Worm (Caenorhabditis elegans) whole organism, L1 larva: ENCODE measurements around the gene F22F7.12.

Experiments used
- Y116A8C.19 ChIP-seq: sonication (generic microtip); optimal IDR thresholded peaks from 2 replicates; lab custom pipeline; 2016; ENCODE audit warnings: missing compliant biosample characterization, missing genetic modification characterization, borderline replicate concordance
- aly-2 ChIP-seq: fragments of 150-350 bp; optimal IDR thresholded peaks from 2 replicates; lab custom pipeline; 2014; ENCODE audit warnings: missing biosample characterization, missing genetic modification characterization
- blmp-1 ChIP-seq: fragments of 150-350 bp; optimal IDR thresholded peaks from 2 replicates; lab custom pipeline; 2014; ENCODE audit warnings: missing biosample characterization, missing genetic modification characterization
- ceh-82 ChIP-seq, 3 experiments: fragments of 150-350 bp in 1 of 3; sonication (generic microtip) in 2 of 3; optimal IDR thresholded peaks; 2 replicates each; lab custom pipeline; 2014 to 2017; ENCODE audit warnings: missing biosample characterization in 3 of 3, missing genetic modification characterization in 3 of 3
- ceh-88 ChIP-seq: fragments of 200-800 bp; sonication (Bioruptor generic); IDR thresholded peaks from 2 replicates; pipeline ENCODE4 v1.3.6; 2022; ENCODE audit warnings: missing genetic modification characterization, missing compliant biosample characterization
- ces-1 ChIP-seq: fragments of 150-350 bp; optimal IDR thresholded peaks from 2 replicates; lab custom pipeline; 2014; ENCODE audit warnings: missing biosample characterization, missing genetic modification reagents, missing genetic modification characterization
- dpl-1 ChIP-seq, 3 experiments: fragments of 150-350 bp in 2 of 3; sonication (generic microtip) in 1 of 3; optimal IDR thresholded peaks; 2 replicates each; lab custom pipeline; 2014 to 2017; ENCODE audit warnings: missing biosample characterization in 3 of 3, missing genetic modification characterization in 3 of 3, missing genetic modification reagents in 3 of 3
- dsc-1 ChIP-seq: sonication (generic microtip); optimal IDR thresholded peaks from 2 replicates; lab custom pipeline; 2016; ENCODE audit warnings: mild to moderate bottlenecking, missing genetic modification characterization, missing compliant biosample characterization
- efl-1 ChIP-seq, 4 experiments: fragments of 150-350 bp; optimal IDR thresholded peaks in 3 of 4; peaks in 1 of 4; 1 replicate in 1 of 4; 2 replicates in 3 of 4; lab custom pipeline; 2014; ENCODE audit warnings: missing biosample characterization in 2 of 4, missing genetic modification characterization in 2 of 4, missing genetic modification reagents in 2 of 4
- egl-27 ChIP-seq, 2 experiments: fragments of 150-350 bp in 1 of 2; sonication (generic microtip); optimal IDR thresholded peaks; 3 replicates each; lab custom pipeline; 2017 to 2018; ENCODE audit warnings: missing biosample characterization in 2 of 2, missing genetic modification characterization in 2 of 2, missing genetic modification reagents in 2 of 2
- elt-2 ChIP-seq: sonication (generic microtip); optimal IDR thresholded peaks from 2 replicates; lab custom pipeline; 2016; ENCODE audit warnings: missing genetic modification characterization, mild to moderate bottlenecking, inconsistent platforms, missing compliant biosample characterization, missing genetic modification reagents
- ets-5 ChIP-seq: fragments of 200-800 bp; sonication (Bioruptor generic); IDR thresholded peaks from 2 replicates; pipeline ENCODE4 v1.3.6; 2022; ENCODE audit warnings: missing genetic modification characterization, missing compliant biosample characterization
- grh-1 ChIP-seq: fragments of 200-800 bp; sonication (Bioruptor generic); IDR thresholded peaks from 2 replicates; pipeline ENCODE4 v1.3.6; 2022; ENCODE audit warnings: missing genetic modification reagents, missing genetic modification characterization, missing compliant biosample characterization
- hlh-17 ChIP-seq: fragments of 200-800 bp; sonication (Bioruptor generic); optimal IDR thresholded peaks from 2 replicates; lab custom pipeline; 2018; ENCODE audit warnings: missing genetic modification characterization, mild to moderate bottlenecking, missing compliant biosample characterization, moderate library complexity, borderline replicate concordance
- irx-1 ChIP-seq: sonication (generic microtip); optimal IDR thresholded peaks from 2 replicates; lab custom pipeline; 2016; ENCODE audit warnings: missing genetic modification characterization, missing compliant biosample characterization
- jun-1 ChIP-seq: fragments of 150-350 bp; optimal IDR thresholded peaks from 2 replicates; lab custom pipeline; 2014; ENCODE audit warnings: missing biosample characterization, missing genetic modification reagents, missing genetic modification characterization
- lin-13 ChIP-seq: fragments of 150-350 bp; optimal IDR thresholded peaks from 2 replicates; lab custom pipeline; 2014; ENCODE audit warnings: missing biosample characterization, missing genetic modification reagents, missing genetic modification characterization
- lin-14 ChIP-seq: fragments of 200-800 bp; sonication (Bioruptor generic); optimal IDR thresholded peaks from 2 replicates; lab custom pipeline; 2018; ENCODE audit warnings: mild to moderate bottlenecking, missing genetic modification characterization, moderate library complexity, missing compliant biosample characterization
- lsy-2 ChIP-seq, 2 experiments: fragments of 150-350 bp; optimal IDR thresholded peaks; 2 replicates each; lab custom pipeline; 2014; ENCODE audit warnings: missing biosample characterization in 2 of 2, missing genetic modification characterization in 2 of 2
- mab-9 ChIP-seq: fragments of 200-800 bp; sonication (Bioruptor generic); IDR thresholded peaks from 2 replicates; pipeline ENCODE4 v1.3.6; 2022; ENCODE audit warnings: missing genetic modification reagents, missing genetic modification characterization, missing compliant biosample characterization
- mdl-1 ChIP-seq, 2 experiments: fragments of 150-350 bp; optimal IDR thresholded peaks; 2 replicates each; lab custom pipeline; 2014 to 2017; ENCODE audit warnings: missing biosample characterization in 2 of 2, missing genetic modification characterization in 2 of 2, inconsistent platforms in 1 of 2
- nhr-11 ChIP-seq: fragments of 150-350 bp; optimal IDR thresholded peaks from 2 replicates; lab custom pipeline; 2014; ENCODE audit warnings: missing biosample characterization, missing genetic modification characterization
- nhr-19 ChIP-seq: fragments of 200-800 bp; sonication (Bioruptor generic); conservative IDR thresholded peaks from 2 replicates; pipeline ENCODE4 v1.3.6; 2022; ENCODE audit warnings: missing genetic modification characterization, missing compliant biosample characterization
- nhr-237 ChIP-seq: fragments of 150-350 bp; optimal IDR thresholded peaks from 2 replicates; lab custom pipeline; 2014; ENCODE audit warnings: missing biosample characterization, missing genetic modification characterization
- nhr-71 ChIP-seq: sonication (generic microtip); optimal IDR thresholded peaks from 2 replicates; lab custom pipeline; 2016; ENCODE audit warnings: mild to moderate bottlenecking, missing genetic modification characterization, moderate library complexity, missing compliant biosample characterization
- nhr-76 ChIP-seq: sonication (generic microtip); optimal IDR thresholded peaks from 2 replicates; lab custom pipeline; 2017; ENCODE audit warnings: missing biosample characterization, missing genetic modification characterization
- nhr-77 ChIP-seq: fragments of 150-350 bp; optimal IDR thresholded peaks from 2 replicates; lab custom pipeline; 2014; ENCODE audit warnings: missing biosample characterization, missing genetic modification characterization
- nhr-90 ChIP-seq: sonication (generic microtip); optimal IDR thresholded peaks from 2 replicates; lab custom pipeline; 2016; ENCODE audit warnings: mild to moderate bottlenecking, missing genetic modification characterization, missing compliant biosample characterization; ENCODE audit not compliant: poor library complexity
- snu-23 ChIP-seq: sonication (generic microtip); optimal IDR thresholded peaks from 2 replicates; lab custom pipeline; 2016; ENCODE audit warnings: missing genetic modification characterization, missing compliant biosample characterization
- tbx-2 ChIP-seq: sonication (generic microtip); optimal IDR thresholded peaks from 2 replicates; lab custom pipeline; 2016; ENCODE audit warnings: missing genetic modification characterization, missing compliant biosample characterization
- tlp-1 ChIP-seq: fragments of 150-350 bp; optimal IDR thresholded peaks from 2 replicates; lab custom pipeline; 2014; ENCODE audit warnings: missing biosample characterization, missing genetic modification characterization
- ztf-11 ChIP-seq, 2 experiments: sonication (generic microtip); optimal IDR thresholded peaks; 2 replicates each; lab custom pipeline; 2016 to 2017; ENCODE audit warnings: missing genetic modification characterization in 2 of 2, missing biosample characterization in 1 of 2, missing compliant biosample characterization in 1 of 2

The F22F7.12 gene

DNA sequence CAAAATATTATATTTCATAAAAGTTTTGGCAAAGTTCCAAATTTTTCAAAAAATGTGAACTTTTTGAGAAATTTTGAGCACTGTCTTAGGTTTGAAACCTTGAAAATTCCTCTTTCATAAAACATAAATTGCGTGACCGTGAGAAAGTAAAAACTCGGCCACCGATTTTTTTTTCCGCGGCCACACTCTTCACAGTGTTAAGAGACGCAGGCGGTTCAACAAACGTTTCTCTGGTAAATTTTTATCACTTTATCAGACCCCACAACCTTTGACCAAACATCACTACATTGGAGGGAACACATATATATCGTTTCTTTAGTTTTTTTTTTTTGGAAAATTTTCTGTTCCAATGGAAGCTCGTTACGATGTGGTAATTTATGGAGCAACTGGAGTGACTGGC lies 21.8 kb downstream of the F22F7.12 start, which contains the start of gene F22F7.2 (continued):
- TF ChIP-seq lsy-2 (tag; optimal IDR thresholded peaks at IDR 0.05; lab: Kevin White, UChicago), result no peak
- no peak for TF ChIP-seq grh-1 (GFP tag; lab: Robert Waterston, UW)
- no peak for TF ChIP-seq ceh-88 (GFP tag; lab: Robert Waterston, UW)
- no peak for TF ChIP-seq nhr-76 (tag; lab: Kevin White, UChicago)
- TF ChIP-seq blmp-1 (tag; lab: Kevin White, UChicago), result peak; percentile 9
- TF ChIP-seq lin-13 (GFP tag; lab: Kevin White, UChicago), result no peak

DNA sequence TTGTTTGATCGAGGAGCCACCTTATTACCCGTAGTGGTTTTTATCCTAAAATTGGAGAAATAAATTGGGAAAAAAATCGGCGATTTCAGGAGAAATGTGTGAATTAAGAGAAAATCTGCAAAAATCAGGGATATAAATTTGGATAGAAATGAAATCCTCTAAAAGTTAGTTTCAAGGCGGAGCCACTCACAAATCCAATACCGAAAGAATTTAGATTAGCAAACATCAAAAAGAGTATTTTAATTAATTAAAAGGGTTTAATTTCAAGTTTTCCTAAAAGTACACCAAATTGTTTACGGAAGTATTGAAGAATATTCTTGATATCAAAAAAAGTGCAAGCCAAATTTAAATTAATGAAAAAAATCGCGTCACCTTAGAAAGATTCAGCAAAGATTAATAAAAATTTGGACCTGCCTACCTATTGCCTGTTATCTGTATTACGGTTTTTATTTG lies 22.4 kb downstream of the F22F7.12 start, which contains the start of gene F22F7.8:
Gene F22F7.8 (minus strand): TSS at position 51 of the 453 bp plus-strand sequence.
- TF ChIP-seq nhr-237, result no peak
- no peak for TF ChIP-seq ceh-82 (tag; optimal IDR thresholded peaks at IDR 0.05; lab: Kevin White, UChicago)
- TF ChIP-seq Y116A8C.19, result no peak
- TF ChIP-seq tlp-1 (tag; lab: Kevin White, UChicago), result no peak
- TF ChIP-seq aly-2 (tag; lab: Kevin White, UChicago), result no peak
- no peak for TF ChIP-seq lin-14
- TF ChIP-seq elt-2 (tag; lab: Kevin White, UChicago), result no peak
- TF ChIP-seq ets-5 (GFP tag; lab: Robert Waterston, UW), result no peak
- no peak for TF ChIP-seq hlh-17 (GFP tag; lab: Kevin White, UChicago)
- TF ChIP-seq nhr-77, result no peak
- no peak for TF ChIP-seq ztf-11 (tag; optimal IDR thresholded peaks at IDR 0.05; lab: Kevin White, UChicago)
- TF ChIP-seq ces-1 (GFP tag; lab: Kevin White, UChicago), result no peak
- TF ChIP-seq mdl-1 (tag; optimal IDR thresholded peaks at IDR 0.05; lab: Kevin White, UChicago), result no peak
- no peak for TF ChIP-seq nhr-76 (tag; lab: Kevin White, UChicago)
- TF ChIP-seq egl-27 (tag; optimal IDR thresholded peaks at IDR 0.05; lab: Kevin White, UChicago), result no peak
- TF ChIP-seq nhr-90 (tag; lab: Kevin White, UChicago), result no peak
- TF ChIP-seq irx-1 (tag; lab: Kevin White, UChicago), result no peak

DNA sequence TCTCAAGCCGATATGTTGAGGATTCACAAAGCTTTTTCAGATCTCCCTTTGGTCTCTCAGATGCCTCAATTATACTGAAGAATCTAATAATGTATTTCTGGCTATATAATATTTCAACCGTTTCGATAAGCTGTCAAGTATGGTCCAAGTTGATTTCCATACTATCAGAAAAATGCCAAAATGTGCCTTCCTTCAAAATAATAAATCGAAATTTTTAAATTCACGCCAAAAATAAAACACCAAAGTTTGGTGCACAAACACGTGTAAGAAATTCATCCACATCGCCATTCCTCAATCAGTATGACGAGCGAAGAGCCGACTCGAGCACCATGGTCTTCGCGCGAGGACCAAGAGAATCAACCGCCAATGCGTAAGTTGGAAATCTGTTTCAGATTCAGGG lies 24.8 kb downstream of the F22F7.12 start, which contains the start of gene F22F7.11:
Gene F22F7.11 (plus strand): TSS at position 301 of the 400 bp plus-strand sequence.
- no peak for TF ChIP-seq dpl-1 (GFP tag; optimal IDR thresholded peaks at IDR 0.05; lab: Kevin White, UChicago)
- TF ChIP-seq tbx-2 (tag; lab: Kevin White, UChicago), result no peak
- TF ChIP-seq dsc-1, result no peak
- no peak for TF ChIP-seq nhr-76 (tag; lab: Kevin White, UChicago)
- no peak for TF ChIP-seq nhr-11 (tag; lab: Kevin White, UChicago)
- no peak for TF ChIP-seq jun-1
- no peak for TF ChIP-seq mab-9 (GFP tag; lab: Robert Waterston, UW)
- TF ChIP-seq, all 84 proteins: peak for 0

DNA sequence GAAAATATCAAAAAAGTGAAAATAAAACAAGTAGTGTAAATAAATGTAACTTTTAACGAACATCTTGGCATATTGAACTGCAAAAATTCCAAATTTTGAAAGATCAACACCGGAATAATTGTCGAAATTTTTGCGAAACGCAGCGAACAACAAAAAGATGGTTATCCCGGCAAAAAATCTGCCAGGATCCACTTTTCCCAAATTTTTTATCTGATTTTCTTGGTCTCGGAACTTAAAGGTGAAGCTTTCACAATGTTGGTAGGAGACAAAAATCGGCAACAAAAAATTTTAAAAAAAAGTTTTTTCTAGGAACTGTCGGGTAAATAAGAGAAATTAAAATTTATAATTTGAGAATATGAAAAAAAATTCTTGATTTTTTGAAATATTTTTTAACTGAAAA lies 25.7 kb downstream of the F22F7.12 start, which contains the start of gene bgnt-1.2:
Gene bgnt-1.2 (minus strand): TSS at position 101 of the 400 bp plus-strand sequence.
- TF ChIP-seq nhr-71 (tag; lab: Kevin White, UChicago), result no peak
- TF ChIP-seq irx-1 (tag; lab: Kevin White, UChicago), result no peak
- TF ChIP-seq nhr-19, result no peak
- no peak for TF ChIP-seq snu-23 (GFP tag; lab: Kevin White, UChicago)
- TF ChIP-seq, all 84 proteins: peak for 0

DNA sequence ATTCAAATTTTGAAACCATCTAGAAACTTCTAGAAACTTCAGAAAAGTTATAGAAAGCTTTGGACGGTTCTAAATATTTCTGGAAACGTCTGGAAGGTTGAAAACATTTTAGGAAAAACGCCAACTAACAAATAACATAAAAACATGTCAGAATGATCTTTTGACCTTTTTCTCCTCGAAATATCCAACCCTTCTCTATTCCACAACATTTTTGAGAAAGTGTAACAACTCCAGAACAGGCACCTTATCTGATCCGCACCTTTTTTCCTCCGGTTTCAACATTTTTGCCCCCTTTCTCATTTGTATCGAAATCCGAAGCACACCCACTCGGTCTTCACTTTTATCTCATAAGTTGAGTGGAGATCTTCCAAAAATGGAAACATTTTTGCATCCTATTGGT lies 33.9 kb downstream of the F22F7.12 start, which contains the start of gene F22F7.3:
Gene F22F7.3 (plus strand): TSS at position 301 of the 400 bp plus-strand sequence.
- TF ChIP-seq blmp-1 (tag; lab: Kevin White, UChicago) (peak; percentile 34), hlh-17 (GFP tag; lab: Kevin White, UChicago) (no peak), efl-1 (optimal IDR thresholded peaks at IDR 0.05; lab: Kevin White, UChicago) (no peak), efl-1 (GFP tag; optimal IDR thresholded peaks at IDR 0.05 in 1 of 2; lab: Kevin White, UChicago) (peak in 1 of 2 experiments; percentile 66)
